Worm (Caenorhabditis elegans) whole organism, L4 larva: ENCODE results near the gene lact-8.
A peak's percentile ranks its signal among the peaks of the same experiment; 100 is the strongest.

Experiments used
- Y48G9A.11 ChIP-seq: fragments of 200-800 bp; sonication (Bioruptor generic); IDR thresholded peaks from 2 replicates; pipeline ENCODE4 v1.3.6; 2022; ENCODE audit warnings: missing genetic modification reagents, missing genetic modification characterization, missing compliant biosample characterization
- dmd-6 ChIP-seq: fragments of 200-800 bp; sonication (Bioruptor generic); IDR thresholded peaks from 2 replicates; pipeline ENCODE4 v1.3.6; 2022; ENCODE audit warnings: missing genetic modification reagents, missing genetic modification characterization, missing compliant biosample characterization
- dve-1 ChIP-seq: sonication (generic microtip); optimal IDR thresholded peaks from 2 replicates; lab custom pipeline; 2017; ENCODE audit warnings: antibody characterized with exemption, mild to moderate bottlenecking, missing genetic modification characterization, missing compliant biosample characterization; ENCODE audit not compliant: insufficient read depth
- lin-38 ChIP-seq: fragments of 200-800 bp; sonication (Bioruptor generic); IDR thresholded peaks from 2 replicates; pipeline ENCODE4 v1.3.6; 2022; ENCODE audit warnings: missing genetic modification reagents, missing genetic modification characterization, missing compliant biosample characterization
- nhr-237 ChIP-seq: sonication (generic microtip); optimal IDR thresholded peaks from 2 replicates; lab custom pipeline; 2017; ENCODE audit warnings: missing biosample characterization, missing genetic modification characterization
- unc-130 ChIP-seq: sonication (generic microtip); optimal IDR thresholded peaks from 2 replicates; lab custom pipeline; 2016; ENCODE audit warnings: missing genetic modification reagents, missing genetic modification characterization, missing compliant biosample characterization
- zfp-2 ChIP-seq: sonication (generic microtip); optimal IDR thresholded peaks from 2 replicates; lab custom pipeline; 2016; ENCODE audit warnings: mild to moderate bottlenecking, missing genetic modification characterization, missing compliant biosample characterization
- zip-11 ChIP-seq: fragments of 200-800 bp; sonication (Bioruptor generic); IDR thresholded peaks from 2 replicates; pipeline ENCODE4 v1.3.6; 2022; ENCODE audit warnings: missing genetic modification characterization, missing compliant biosample characterization
- zip-2 ChIP-seq: fragments of 150-350 bp; optimal IDR thresholded peaks from 2 replicates; lab custom pipeline; 2014; ENCODE audit warnings: missing biosample characterization, missing genetic modification characterization

- TF ChIP-seq dve-1 (peak; percentile 28), zip-11 (GFP tag; lab: Robert Waterston, UW) (no peak), nhr-237 (tag; lab: Kevin White, UChicago) (no peak), lin-38 (GFP tag; lab: Robert Waterston, UW) (peak; percentile 42), Y48G9A.11 (peak; percentile 54; the same call in 1 of the 2 replicates), zfp-2 (tag; lab: Kevin White, UChicago) (no peak), dmd-6 (GFP tag; lab: Robert Waterston, UW) (no peak), zip-2 (tag; lab: Kevin White, UChicago) (no peak), unc-130 (GFP tag; lab: Kevin White, UChicago) (no peak)
These were observed 18.0 kb downstream of the lact-8 start for ce11 chrV:11075209-11076027.
